Worm (Caenorhabditis elegans) whole organism, L2 larva: ENCODE results near the gene cyp-23A1.

Experiments used
- ceh-16 ChIP-seq: fragments of 150-350 bp; optimal IDR thresholded peaks from 2 replicates; lab custom pipeline; 2014; ENCODE audit warnings: missing biosample characterization, missing genetic modification characterization
- ceh-82 ChIP-seq: fragments of 150-350 bp; optimal IDR thresholded peaks from 2 replicates; lab custom pipeline; 2014; ENCODE audit warnings: missing biosample characterization, missing genetic modification characterization
- fos-1 ChIP-seq: fragments of 150-350 bp; optimal IDR thresholded peaks from 2 replicates; lab custom pipeline; 2014; ENCODE audit warnings: missing biosample characterization, missing genetic modification characterization
- lin-13 ChIP-seq: fragments of 150-350 bp; optimal IDR thresholded peaks from 2 replicates; lab custom pipeline; 2014; ENCODE audit warnings: missing biosample characterization, missing genetic modification reagents, missing genetic modification characterization
- lsy-2 ChIP-seq, 2 experiments: fragments of 150-350 bp in 1 of 2; sonication (generic microtip) in 1 of 2; optimal IDR thresholded peaks; 2 replicates each; lab custom pipeline; 2014 to 2017; ENCODE audit warnings: missing biosample characterization in 2 of 2, missing genetic modification characterization in 2 of 2
- mdl-1 ChIP-seq, 2 experiments: fragments of 150-350 bp in 1 of 2; sonication (generic microtip) in 1 of 2; optimal IDR thresholded peaks; 2 replicates each; lab custom pipeline; 2017; ENCODE audit warnings: missing biosample characterization in 2 of 2, missing genetic modification characterization in 2 of 2
- nhr-11 ChIP-seq: fragments of 150-350 bp; optimal IDR thresholded peaks from 2 replicates; lab custom pipeline; 2014; ENCODE audit warnings: missing biosample characterization, missing genetic modification characterization
- nhr-23 ChIP-seq: fragments of 150-350 bp; optimal IDR thresholded peaks from 2 replicates; lab custom pipeline; 2014; ENCODE audit warnings: missing biosample characterization, missing genetic modification reagents, missing genetic modification characterization
- unc-55 ChIP-seq: fragments of 150-350 bp; sonication (generic microtip); optimal IDR thresholded peaks from 3 replicates; lab custom pipeline; 2014; ENCODE audit warnings: missing biosample characterization, missing genetic modification reagents, missing genetic modification characterization
- ztf-1 ChIP-seq: fragments of 200-800 bp; sonication (Bioruptor generic); conservative IDR thresholded peaks from 2 replicates; pipeline ENCODE4 v1.3.6; 2022; ENCODE audit warnings: missing genetic modification characterization, missing compliant biosample characterization

DNA sequence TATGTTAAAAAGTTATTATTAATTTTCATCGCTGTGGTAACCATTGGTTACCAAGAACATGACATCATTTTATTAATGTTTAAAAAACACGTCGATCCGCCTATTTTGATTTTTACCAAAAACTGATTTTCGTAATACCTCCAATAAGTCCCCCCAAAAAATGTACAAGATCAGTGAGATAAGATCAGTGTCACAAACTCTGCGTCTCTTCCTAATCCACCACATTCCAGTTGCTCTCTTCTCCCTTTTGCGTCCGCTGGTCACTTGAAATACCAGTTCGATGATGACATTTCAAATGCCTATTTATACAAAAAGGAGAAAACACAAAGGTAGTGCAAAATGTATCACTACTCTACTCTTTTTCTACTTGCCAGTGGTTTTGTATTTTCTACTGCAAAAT lies 48.1 kb downstream of the cyp-23A1 start, which contains the start of gene M03A1.8:
- TF ChIP-seq ztf-1 (no peak), nhr-23 (tag; lab: Kevin White, UChicago) (no peak), unc-55 (GFP tag; lab: Kevin White, UChicago) (no peak), fos-1 (tag; lab: Kevin White, UChicago) (no peak), nhr-11 (tag; lab: Kevin White, UChicago) (no peak), mdl-1 (tag; optimal IDR thresholded peaks at IDR 0.05; lab: Kevin White, UChicago) (no peak), lin-13 (GFP tag; lab: Kevin White, UChicago) (no peak), ceh-16 (tag; lab: Kevin White, UChicago) (no peak), ceh-82 (no peak), lsy-2 (tag; optimal IDR thresholded peaks at IDR 0.05; lab: Kevin White, UChicago) (no peak)
